Worm (Caenorhabditis elegans): ENCODE measurements around the gene T01D1.4.

- no peak for TF ChIP-seq dao-5 (tag; optimal IDR thresholded peaks at IDR 0.05)
- no peak for TF ChIP-seq him-1 (tag; optimal IDR thresholded peaks at IDR 0.05)
- TF ChIP-seq W03F9.2 (tag; optimal IDR thresholded peaks at IDR 0.05), result no peak
These were observed 7.6 kb upstream of the T01D1.4 start, which contains the start of gene T01D1.8 for ce11 chrII:186504-186903.
